Fruit fly (Drosophila melanogaster) whole organism, embryonic: ENCODE results near the gene CG31960.
A peak's percentile ranks its signal among the peaks of the same experiment; 100 is the strongest.

Source experiments
- Ada2b ChIP-seq: fragments of 200-800 bp; sonication (Bioruptor generic); IDR thresholded peaks from 2 replicates; pipeline ENCODE4 v1.3.6; 2022; ENCODE audit warnings: missing biosample characterization, missing genetic modification characterization
- Bdp1 ChIP-seq: fragments of 200-800 bp; sonication (Bioruptor generic); optimal IDR thresholded peaks from 3 replicates; lab custom pipeline; 2016; ENCODE audit warnings: missing biosample characterization, missing genetic modification characterization
- CG10321 ChIP-seq: fragments of 200-800 bp; sonication (Bioruptor generic); IDR thresholded peaks from 2 replicates; pipeline ENCODE4 v1.3.6; 2022; ENCODE audit warnings: missing biosample characterization, missing genetic modification characterization
- CG10366 ChIP-seq: fragments of 200-800 bp; sonication (Bioruptor generic); IDR thresholded peaks from 2 replicates; pipeline ENCODE4 v1.3.6; 2022; ENCODE audit warnings: missing biosample characterization, missing genetic modification characterization
- CG11504 ChIP-seq: fragments of 200-800 bp; sonication (Bioruptor generic); optimal IDR thresholded peaks from 3 replicates; lab custom pipeline; 2019; ENCODE audit warnings: missing biosample characterization, mild to moderate bottlenecking, missing genetic modification characterization, moderate library complexity
- CG11560 ChIP-seq: fragments of 200-800 bp; sonication (Bioruptor generic); IDR thresholded peaks from 3 replicates; pipeline ENCODE4 v1.3.6; 2022; ENCODE audit warnings: missing biosample characterization, missing genetic modification characterization
- CG12236 ChIP-seq: fragments of 200-800 bp; sonication (Bioruptor generic); optimal IDR thresholded peaks from 2 replicates; lab custom pipeline; 2016; ENCODE audit warnings: missing biosample characterization, missing genetic modification characterization
- CG12391 ChIP-seq: fragments of 200-800 bp; sonication (Bioruptor generic); optimal IDR thresholded peaks from 3 replicates; lab custom pipeline; 2018; ENCODE audit warnings: missing biosample characterization, mild to moderate bottlenecking, missing genetic modification characterization, moderate library complexity
- CG14014 ChIP-seq: fragments of 200-800 bp; sonication (Bioruptor generic); IDR thresholded peaks from 2 replicates; pipeline ENCODE4 v1.3.6; 2022; ENCODE audit warnings: missing biosample characterization, missing genetic modification characterization
- CG14860 ChIP-seq: fragments of 200-800 bp; sonication (Bioruptor generic); IDR thresholded peaks from 3 replicates; pipeline ENCODE4 v1.3.6; 2022; ENCODE audit warnings: missing biosample characterization, missing genetic modification characterization; ENCODE audit not compliant: partially characterized antibody
- CG1647 ChIP-seq: fragments of 200-800 bp; sonication (Bioruptor generic); optimal IDR thresholded peaks from 3 replicates; lab custom pipeline; 2016; ENCODE audit warnings: missing biosample characterization, missing genetic modification characterization
- CG17612 ChIP-seq: fragments of 200-800 bp; sonication (Bioruptor generic); IDR thresholded peaks from 2 replicates; pipeline ENCODE4 v1.3.6; 2022; ENCODE audit warnings: missing biosample characterization, missing genetic modification characterization
- CG17829 ChIP-seq: fragments of 200-800 bp; optimal IDR thresholded peaks from 2 replicates; lab custom pipeline; 2019; ENCODE audit warnings: missing biosample characterization, mild to moderate bottlenecking, missing genetic modification characterization, moderate library complexity
- CG18476 ChIP-seq: fragments of 200-800 bp; sonication (Bioruptor generic); optimal IDR thresholded peaks from 2 replicates; lab custom pipeline; 2016; ENCODE audit warnings: missing biosample characterization, mild to moderate bottlenecking, missing genetic modification characterization
- CG18619 ChIP-seq: fragments of 200-800 bp; sonication (Bioruptor generic); optimal IDR thresholded peaks from 3 replicates; lab custom pipeline; 2017; ENCODE audit warnings: missing biosample characterization, mild to moderate bottlenecking, missing genetic modification characterization
- CG4328 ChIP-seq: fragments of 200-800 bp; sonication (Bioruptor generic); optimal IDR thresholded peaks from 3 replicates; lab custom pipeline; 2017; ENCODE audit warnings: missing biosample characterization, missing genetic modification reagents, missing genetic modification characterization
- CG43689 ChIP-seq: fragments of 200-800 bp; sonication (Bioruptor generic); IDR thresholded peaks from 2 replicates; pipeline ENCODE4 v1.3.6; 2022; ENCODE audit warnings: missing biosample characterization, missing genetic modification characterization
- CG4854 ChIP-seq: fragments of 200-800 bp; sonication (Bioruptor generic); optimal IDR thresholded peaks from 2 replicates; lab custom pipeline; 2016; ENCODE audit warnings: missing biosample characterization, missing genetic modification characterization, inconsistent platforms
- CG5953 ChIP-seq: fragments of 200-800 bp; sonication (Bioruptor generic); IDR thresholded peaks from 2 replicates; pipeline ENCODE4 v1.3.6; 2022; ENCODE audit warnings: missing biosample characterization, missing genetic modification characterization
- CG7357 ChIP-seq: fragments of 200-800 bp; sonication (Bioruptor generic); IDR thresholded peaks from 3 replicates; pipeline ENCODE4 v1.3.6; 2022; ENCODE audit warnings: missing biosample characterization, missing genetic modification characterization
- CG8281 ChIP-seq: fragments of 200-800 bp; sonication (Bioruptor generic); optimal IDR thresholded peaks from 2 replicates; lab custom pipeline; 2018; ENCODE audit warnings: missing biosample characterization, mild to moderate bottlenecking, missing genetic modification characterization, moderate library complexity
- Dbx ChIP-seq: fragments of 200-800 bp; sonication (Bioruptor generic); IDR thresholded peaks from 3 replicates; pipeline ENCODE4 v1.3.6; 2022; ENCODE audit warnings: missing biosample characterization, missing genetic modification characterization
- Dip2 ChIP-seq: fragments of 200-800 bp; sonication (Bioruptor generic); IDR thresholded peaks from 2 replicates; pipeline ENCODE4 v1.3.6; 2022; ENCODE audit warnings: missing biosample characterization, missing genetic modification characterization
- Dll ChIP-seq: fragments of 200-800 bp; sonication (Bioruptor generic); IDR thresholded peaks from 4 replicates; pipeline ENCODE4 v1.3.6; 2022; ENCODE audit warnings: missing biosample characterization, missing genetic modification characterization; ENCODE audit not compliant: partially characterized antibody
- Ets65A ChIP-seq: fragments of 200-800 bp; sonication (Bioruptor generic); peaks from one replicate; lab custom pipeline; 2016; ENCODE audit warnings: missing biosample characterization, missing genetic modification characterization
- Hr51 ChIP-seq, 2 experiments: fragments of 200-800 bp; sonication (Bioruptor generic); optimal IDR thresholded peaks; 2 replicates in 1 of 2; 3 replicates in 1 of 2; lab custom pipeline; 2016 to 2018; ENCODE audit warnings: missing biosample characterization in 2 of 2, missing genetic modification characterization in 2 of 2, mild to moderate bottlenecking in 1 of 2, moderate library complexity in 1 of 2
- Hsf ChIP-seq: fragments of 200-800 bp; sonication (Bioruptor generic); optimal IDR thresholded peaks from 3 replicates; lab custom pipeline; 2016; ENCODE audit warnings: missing biosample characterization, missing genetic modification characterization
- MBD-R2 ChIP-seq: fragments of 200-800 bp; sonication (Bioruptor generic); IDR thresholded peaks from 2 replicates; pipeline ENCODE4 v1.3.6; 2022; ENCODE audit warnings: missing biosample characterization, missing genetic modification characterization
- Max ChIP-seq: fragments of 200-800 bp; sonication (Bioruptor generic); optimal IDR thresholded peaks from 2 replicates; lab custom pipeline; 2016; ENCODE audit warnings: missing biosample characterization, mild to moderate bottlenecking, missing genetic modification characterization
- Nf-YA ChIP-seq: fragments of 200-800 bp; sonication (Bioruptor generic); IDR thresholded peaks from 2 replicates; pipeline ENCODE4 v1.3.6; 2022; ENCODE audit warnings: missing biosample characterization, missing genetic modification characterization
- ac ChIP-seq: fragments of 200-800 bp; sonication (Bioruptor generic); optimal IDR thresholded peaks from 3 replicates; lab custom pipeline; 2017; ENCODE audit warnings: missing biosample characterization, mild to moderate bottlenecking, missing genetic modification characterization
- cad ChIP-seq: fragments of >200 bp; optimal IDR thresholded peaks from 2 replicates; lab custom pipeline; 2017; ENCODE audit warnings: missing biosample characterization, missing genetic modification characterization
- chn ChIP-seq: fragments of 200-800 bp; sonication (Bioruptor generic); optimal IDR thresholded peaks from 2 replicates; lab custom pipeline; 2016; ENCODE audit warnings: missing biosample characterization, missing genetic modification characterization
- dimm ChIP-seq: fragments of 200-800 bp; sonication (Bioruptor generic); IDR thresholded peaks from 2 replicates; pipeline ENCODE4 v1.3.6; 2022; ENCODE audit warnings: missing biosample characterization, missing genetic modification characterization
- eve ChIP-seq, 2 experiments: fragments of >200 bp; optimal IDR thresholded peaks; 2 replicates each; lab custom pipeline; 2017; ENCODE audit warnings: missing biosample characterization in 2 of 2, missing genetic modification characterization in 2 of 2
- fd102C ChIP-seq: fragments of 200-800 bp; sonication (Bioruptor generic); optimal IDR thresholded peaks from 2 replicates; lab custom pipeline; 2018; ENCODE audit warnings: missing biosample characterization, mild to moderate bottlenecking, missing genetic modification characterization, moderate library complexity
- hbn ChIP-seq: fragments of 200-800 bp; sonication (Bioruptor generic); IDR thresholded peaks from 2 replicates; pipeline ENCODE4 v1.3.6; 2022; ENCODE audit warnings: missing biosample characterization, missing genetic modification characterization; ENCODE audit not compliant: partially characterized antibody
- hkb ChIP-seq, 2 experiments: fragments of 200-800 bp in 1 of 2; fragments of >200 bp in 1 of 2; sonication (Bioruptor generic) in 1 of 2; IDR thresholded peaks in 1 of 2; optimal IDR thresholded peaks in 1 of 2; 2 replicates each; pipeline versions ENCODE4 v1.3.6 to Lab custom; 2017 to 2022; ENCODE audit warnings: missing biosample characterization in 1 of 2, missing genetic modification characterization in 1 of 2
- lbe ChIP-seq: fragments of 200-800 bp; sonication (Bioruptor generic); optimal IDR thresholded peaks from 2 replicates; lab custom pipeline; 2016; ENCODE audit warnings: missing biosample characterization, mild to moderate bottlenecking, missing genetic modification characterization
- prd ChIP-seq, 3 experiments: fragments of >200 bp in 2 of 3; fragments of 200-800 bp in 1 of 3; sonication (Bioruptor generic) in 1 of 3; optimal IDR thresholded peaks in 2 of 3; IDR thresholded peaks in 1 of 3; 2 replicates in 2 of 3; 3 replicates in 1 of 3; pipeline versions ENCODE4 v1.3.6 to Lab custom; 2017 to 2022; ENCODE audit warnings: missing biosample characterization in 1 of 3, missing genetic modification characterization in 1 of 3
- pros ChIP-seq: fragments of 200-800 bp; sonication (Bioruptor generic); optimal IDR thresholded peaks from 3 replicates; lab custom pipeline; 2019; ENCODE audit warnings: missing biosample characterization, mild to moderate bottlenecking, missing genetic modification characterization, moderate library complexity
- sd ChIP-seq: fragments of 200-800 bp; sonication (Bioruptor generic); optimal IDR thresholded peaks from 3 replicates; lab custom pipeline; 2018; ENCODE audit warnings: missing biosample characterization, mild to moderate bottlenecking, missing genetic modification characterization, moderate library complexity
- slbo ChIP-seq: fragments of 200-800 bp; sonication (Bioruptor generic); IDR thresholded peaks from 2 replicates; pipeline ENCODE4 v1.3.6; 2022; ENCODE audit warnings: missing biosample characterization, missing genetic modification characterization
- sqz ChIP-seq: fragments of 200-800 bp; sonication (Bioruptor generic); optimal IDR thresholded peaks from 3 replicates; lab custom pipeline; 2018; ENCODE audit warnings: missing biosample characterization, mild to moderate bottlenecking, missing genetic modification characterization
- tgo ChIP-seq: fragments of 200-800 bp; sonication (Bioruptor generic); IDR thresholded peaks from 3 replicates; pipeline ENCODE4 v1.3.6; 2022; ENCODE audit warnings: missing biosample characterization, missing genetic modification characterization
- tin ChIP-seq: fragments of 200-800 bp; sonication (Bioruptor generic); optimal IDR thresholded peaks from 3 replicates; lab custom pipeline; 2016; ENCODE audit warnings: missing biosample characterization, missing genetic modification characterization
- wek ChIP-seq: fragments of 200-800 bp; sonication (Bioruptor generic); optimal IDR thresholded peaks from 3 replicates; lab custom pipeline; 2018; ENCODE audit warnings: missing biosample characterization, mild to moderate bottlenecking, missing genetic modification characterization, moderate library complexity

The CG31960 gene

dm6 chr2L:3833924-3834323 is 49.2 kb downstream of the CG31960 start (continued):
- TF ChIP-seq dimm (no peak), cad (GFP tag; lab: Kevin White, UChicago) (peak; percentile 52), fd102C (GFP tag; lab: Kevin White, UChicago) (peak; percentile 82), tin (GFP tag; lab: Kevin White, UChicago) (no peak), MBD-R2 (GFP tag; lab: Robert Waterston, UW) (no peak), Hsf (GFP tag; lab: Kevin White, UChicago) (no peak), CG14860 (GFP tag; lab: Robert Waterston, UW) (no peak), prd (optimal IDR thresholded peaks at IDR 0.05; lab: Kevin White, UChicago) (no peak), prd (GFP tag; IDR thresholded peaks at IDR 0.05; lab: Robert Waterston, UW) (peak; percentile 20; the same call in 1 of the 3 replicates), lbe (no peak), CG8281 (tag; lab: Kevin White, UChicago) (no peak), Hr51 (GFP tag; optimal IDR thresholded peaks at IDR 0.05; lab: Kevin White, UChicago) (no peak), CG11504 (tag; lab: Kevin White, UChicago) (no peak), wek (GFP tag; lab: Kevin White, UChicago) (no peak), sd (tag; lab: Kevin White, UChicago) (no peak), Dbx (GFP tag; lab: Robert Waterston, UW) (no peak), Max (GFP tag; lab: Kevin White, UChicago) (no peak), CG10366 (GFP tag; lab: Robert Waterston, UW) (no peak), CG18619 (GFP tag; lab: Kevin White, UChicago) (no peak), CG14014 (GFP tag; lab: Robert Waterston, UW) (no peak), Dip2 (no peak), CG18476 (GFP tag; lab: Kevin White, UChicago) (no peak), chn (GFP tag; lab: Kevin White, UChicago) (no peak), eve (GFP tag; optimal IDR thresholded peaks at IDR 0.05; lab: Kevin White, UChicago) (no peak), sqz (no peak), CG12236 (GFP tag; lab: Kevin White, UChicago) (no peak), CG17829 (tag; lab: Kevin White, UChicago) (no peak), hbn (no peak), ac (GFP tag; lab: Kevin White, UChicago) (no peak), CG1647 (GFP tag; lab: Kevin White, UChicago) (no peak), CG17612 (GFP tag; lab: Robert Waterston, UW) (no peak), Ets65A (GFP tag; lab: Kevin White, UChicago) (peak; percentile 8), Ada2b (GFP tag; lab: Robert Waterston, UW) (no peak), Dll (GFP tag; lab: Robert Waterston, UW) (no peak), CG5953 (GFP tag; lab: Robert Waterston, UW) (no peak), Bdp1 (GFP tag; lab: Kevin White, UChicago) (no peak), CG43689 (GFP tag; lab: Robert Waterston, UW) (no peak), CG11560 (tag; lab: Robert Waterston, UW) (no peak), CG4328 (GFP tag; lab: Kevin White, UChicago) (no peak), CG7357 (0 out of 3 replicates have a peak, but pooled peaks have one; percentile 17), CG12391 (tag; lab: Kevin White, UChicago) (no peak), CG4854 (GFP tag; lab: Kevin White, UChicago) (no peak), pros (GFP tag; lab: Kevin White, UChicago) (no peak), CG10321 (GFP tag; lab: Robert Waterston, UW) (no peak), slbo (no peak), hkb (optimal IDR thresholded peaks at IDR 0.05; lab: Kevin White, UChicago) (no peak), hkb (GFP tag; IDR thresholded peaks at IDR 0.05; lab: Robert Waterston, UW) (no peak), tgo (GFP tag; lab: Robert Waterston, UW) (no peak), Nf-YA (GFP tag; lab: Robert Waterston, UW) (no peak)
